Worm (Caenorhabditis elegans): ENCODE measurements around the gene magi-1.

DNA sequence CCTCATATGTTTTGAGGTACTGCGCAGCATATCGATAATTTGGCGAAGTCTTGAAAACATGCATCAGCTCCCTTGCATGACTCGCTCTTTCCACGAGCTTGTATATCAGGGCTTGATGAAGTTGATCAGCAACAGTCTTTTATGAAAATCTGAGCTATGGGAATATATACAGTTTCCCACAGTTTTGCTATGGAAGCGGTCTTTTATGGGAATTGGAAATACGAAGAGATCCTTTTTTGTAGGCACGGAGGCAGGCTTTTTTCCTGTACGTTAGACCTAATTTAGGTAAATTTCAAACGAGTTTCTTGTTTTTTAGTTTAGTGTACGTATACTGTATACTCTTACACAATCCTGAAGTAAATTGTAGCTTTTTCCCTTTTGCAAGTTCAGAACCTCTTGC lies 41.1 kb downstream of the magi-1 start, which contains the start of gene T12A7.9:
- TF ChIP-seq ama-1 (optimal IDR thresholded peaks at IDR 0.05) (no peak), unc-98 (GFP tag; IDR thresholded peaks at IDR 0.05) (no peak)

All from whole organism, L1 larva.